Worm (Caenorhabditis elegans): ENCODE data around the gene scl-27.

DNA sequence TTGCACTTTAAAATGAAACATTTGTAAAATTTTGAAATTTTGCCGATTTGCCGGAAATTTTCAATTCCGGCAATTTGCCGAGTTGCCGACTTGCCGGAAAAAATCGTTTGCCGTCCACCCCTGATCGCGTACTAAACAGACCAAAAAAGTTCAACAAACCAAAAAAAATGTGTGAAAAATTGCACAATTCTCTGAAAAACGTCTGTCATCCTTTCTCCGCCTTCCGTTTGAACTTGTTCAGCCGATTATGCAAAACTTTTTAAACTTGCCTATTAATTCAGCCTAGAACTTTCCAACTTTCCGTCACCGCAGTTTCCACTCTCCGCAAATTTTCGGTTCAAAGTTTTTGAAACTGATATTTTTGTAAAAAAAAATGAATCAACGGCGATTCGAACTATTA is 24.3 kb downstream of the scl-27 start, which contains the start of gene B0554.5:
- no peak for TF ChIP-seq lin-39 (tag; optimal IDR thresholded peaks at IDR 0.05)
- TF ChIP-seq tbx-2 (tag; optimal IDR thresholded peaks at IDR 0.05), result no peak
- TF ChIP-seq fos-1 (tag; optimal IDR thresholded peaks at IDR 0.05), result no peak
- no peak for TF ChIP-seq elt-3 (tag; optimal IDR thresholded peaks at IDR 0.05)
- TF ChIP-seq pha-4 (tag; optimal IDR thresholded peaks at IDR 0.05), result no peak
- no peak for TF ChIP-seq ama-1 (optimal IDR thresholded peaks at IDR 0.05)
- no peak for TF ChIP-seq nhr-237 (tag; optimal IDR thresholded peaks at IDR 0.05)
- no peak for TF ChIP-seq pqm-1 (tag; optimal IDR thresholded peaks at IDR 0.05)
- TF ChIP-seq sea-2 (GFP tag; optimal IDR thresholded peaks at IDR 0.05), result no peak
- no peak for TF ChIP-seq ztf-11 (tag; optimal IDR thresholded peaks at IDR 0.05)
- no peak for TF ChIP-seq aly-2 (tag; optimal IDR thresholded peaks at IDR 0.05)
- TF ChIP-seq egl-27 (tag; optimal IDR thresholded peaks at IDR 0.05), result no peak
- TF ChIP-seq nhr-23 (tag; optimal IDR thresholded peaks at IDR 0.05), result no peak

All from whole organism, L3 larva.